Fruit fly (Drosophila melanogaster): ENCODE data around the gene CG14196.

Gene CG14196

dm6 chrX:19215215-19215614 is 26.4 kb downstream of the CG14196 start, which contains the start of gene Muc18B:
Muc18B (plus strand) TSS chrX:19215515.
- no peak for TF ChIP-seq insv (optimal IDR thresholded peaks at IDR 0.05)

dm6 chrX:19212954-19213353 is 28.7 kb downstream of the CG14196 start, which contains the start of gene Mur18B:
Mur18B (plus strand) TSS chrX:19213254.
- TF ChIP-seq Sin3A (optimal IDR thresholded peaks at IDR 0.05) (no peak), Myc (optimal IDR thresholded peaks at IDR 0.05) (no peak), psq (optimal IDR thresholded peaks at IDR 0.05) (no peak), insv (optimal IDR thresholded peaks at IDR 0.05) (no peak), ttk (optimal IDR thresholded peaks at IDR 0.05) (no peak), h (optimal IDR thresholded peaks at IDR 0.05) (no peak)

dm6 chrX:19211982-19212381 is 29.7 kb downstream of the CG14196 start, which contains the start of gene CG14195:
CG14195 (minus strand) TSS chrX:19212082.
- TF ChIP-seq ttk (optimal IDR thresholded peaks at IDR 0.05) (no peak), Sin3A (optimal IDR thresholded peaks at IDR 0.05) (no peak), psq (optimal IDR thresholded peaks at IDR 0.05) (no peak), h (optimal IDR thresholded peaks at IDR 0.05) (no peak), Myc (optimal IDR thresholded peaks at IDR 0.05) (no peak), insv (optimal IDR thresholded peaks at IDR 0.05) (no peak)

- TF ChIP-seq h (optimal IDR thresholded peaks at IDR 0.05) (no peak), Myc (optimal IDR thresholded peaks at IDR 0.05) (no peak), psq (optimal IDR thresholded peaks at IDR 0.05) (no peak), Sin3A (optimal IDR thresholded peaks at IDR 0.05) (no peak), insv (optimal IDR thresholded peaks at IDR 0.05) (no peak), ttk (optimal IDR thresholded peaks at IDR 0.05) (no peak)
These were observed 33.6 kb downstream of the CG14196 start, which contains the start of gene Ulp1 for dm6 chrX:19208014-19208413. Ulp1 (minus strand) TSS chrX:19208187.

- no peak for TF ChIP-seq Myc (optimal IDR thresholded peaks at IDR 0.05)
These were observed 40.0 kb downstream of the CG14196 start, which contains the start of gene CG7990 for dm6 chrX:19201630-19202029. CG7990 (minus strand) TSS chrX:19201979.

dm6 chrX:19193336-19193735 is 48.3 kb downstream of the CG14196 start, which contains the start of the genes CG7914 and CG14194:
CG7914 (minus strand) TSS chrX:19193448.
CG14194 (plus strand) TSS chrX:19193555.
- TF ChIP-seq insv (optimal IDR thresholded peaks at IDR 0.05): no peak
- TF ChIP-seq Myc (optimal IDR thresholded peaks at IDR 0.05): no peak
- no peak for TF ChIP-seq Sin3A (optimal IDR thresholded peaks at IDR 0.05)
- no peak for TF ChIP-seq h (optimal IDR thresholded peaks at IDR 0.05)
- TF ChIP-seq psq (optimal IDR thresholded peaks at IDR 0.05): no peak
- TF ChIP-seq ttk (optimal IDR thresholded peaks at IDR 0.05): no peak

- TF ChIP-seq psq (optimal IDR thresholded peaks at IDR 0.05) (no peak), insv (optimal IDR thresholded peaks at IDR 0.05) (no peak), Sin3A (optimal IDR thresholded peaks at IDR 0.05) (no peak), h (optimal IDR thresholded peaks at IDR 0.05) (no peak), Myc (optimal IDR thresholded peaks at IDR 0.05) (no peak), ttk (optimal IDR thresholded peaks at IDR 0.05) (no peak)
These were observed 50.0 kb downstream of the CG14196 start for dm6 chrX:19191597-19191996.

dm6 chrX:19191050-19191449 is 50.6 kb downstream of the CG14196 start:
- TF ChIP-seq ttk (optimal IDR thresholded peaks at IDR 0.05) (no peak), Myc (optimal IDR thresholded peaks at IDR 0.05) (no peak), psq (optimal IDR thresholded peaks at IDR 0.05) (no peak), h (optimal IDR thresholded peaks at IDR 0.05) (no peak), Sin3A (optimal IDR thresholded peaks at IDR 0.05) (no peak), insv (optimal IDR thresholded peaks at IDR 0.05) (no peak)

- TF ChIP-seq ttk (optimal IDR thresholded peaks at IDR 0.05) (no peak), psq (optimal IDR thresholded peaks at IDR 0.05) (no peak), insv (optimal IDR thresholded peaks at IDR 0.05) (no peak), Myc (optimal IDR thresholded peaks at IDR 0.05) (no peak), h (optimal IDR thresholded peaks at IDR 0.05) (no peak), Sin3A (optimal IDR thresholded peaks at IDR 0.05) (no peak)
These were observed 51.7 kb downstream of the CG14196 start, which contains the start of gene HP1D3csd for dm6 chrX:19189903-19190302. HP1D3csd (plus strand) TSS chrX:19190214.

dm6 chrX:19187624-19188085 is 54.0 kb downstream of the CG14196 start, which contains the start of gene Mec2:
Mec2 (plus strand) TSS chrX:19188035.
- TF ChIP-seq Myc (optimal IDR thresholded peaks at IDR 0.05): no peak
- TF ChIP-seq ttk (optimal IDR thresholded peaks at IDR 0.05): no peak
- no peak for TF ChIP-seq h (optimal IDR thresholded peaks at IDR 0.05)
- no peak for TF ChIP-seq psq (optimal IDR thresholded peaks at IDR 0.05)
- no peak for TF ChIP-seq insv (optimal IDR thresholded peaks at IDR 0.05)
